Fruit fly (Drosophila melanogaster) Kc167 (cell line): ENCODE measurements around the gene Or67d.

Experiments used
- Sin3A ChIP-seq: fragments of >200 bp; optimal IDR thresholded peaks from 2 replicates; lab custom pipeline; 2018; ENCODE audit warnings: missing external identifiers
- h ChIP-seq: fragments of >200 bp; optimal IDR thresholded peaks from 3 replicates; lab custom pipeline; 2018; ENCODE audit warnings: missing external identifiers
- psq ChIP-seq: fragments of >200 bp; optimal IDR thresholded peaks from 2 replicates; lab custom pipeline; 2017; ENCODE audit warnings: missing external identifiers

DNA sequence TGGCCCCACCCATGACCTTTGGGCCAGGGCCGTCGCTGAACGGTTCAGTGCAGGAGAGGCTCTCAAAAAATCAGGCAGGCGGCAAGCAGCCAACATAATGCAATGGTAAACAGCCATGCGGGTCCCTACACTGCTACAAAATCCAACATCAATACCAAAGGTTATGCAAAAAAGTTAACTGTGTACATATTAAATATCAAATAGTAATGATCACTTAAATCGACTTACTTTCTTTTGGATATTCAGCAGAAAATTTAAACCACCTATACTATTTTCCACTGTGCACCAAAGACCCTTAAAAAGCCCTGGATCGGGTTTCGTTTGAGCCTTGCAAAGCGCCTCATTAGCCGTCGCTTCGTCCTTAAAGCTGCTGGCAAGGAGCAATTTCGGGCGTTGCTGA, 45.9 kb upstream of the Or67d start:
- TF ChIP-seq h (no peak), psq (lab: Kevin White, UChicago) (no peak), Sin3A (no peak)
